Worm (Caenorhabditis elegans) whole organism, mixed stage, embryonic: Measurements from ENCODE around the gene col-87.

Source experiments
- M03D4.4 ChIP-seq: sonication (generic microtip); optimal IDR thresholded peaks from 2 replicates; lab custom pipeline; 2017; ENCODE audit warnings: mild to moderate bottlenecking, missing genetic modification characterization, missing compliant biosample characterization
- elt-1 ChIP-seq: sonication (generic microtip); optimal IDR thresholded peaks from 2 replicates; lab custom pipeline; 2017; ENCODE audit warnings: missing genetic modification characterization, mild to moderate bottlenecking, missing compliant biosample characterization, antibody characterized with exemption, moderate library complexity, borderline replicate concordance; ENCODE audit not compliant: insufficient read depth
- hlh-1 ChIP-seq: fragments of 150-350 bp; optimal IDR thresholded peaks from 2 replicates; lab custom pipeline; 2014; ENCODE audit warnings: missing biosample characterization, missing genetic modification reagents, missing genetic modification characterization
- lin-13 ChIP-seq: fragments of 150-350 bp; optimal IDR thresholded peaks from 2 replicates; lab custom pipeline; 2014; ENCODE audit warnings: missing biosample characterization, missing genetic modification characterization
- sptf-1 ChIP-seq: sonication (generic microtip); optimal IDR thresholded peaks from 2 replicates; lab custom pipeline; 2017; ENCODE audit warnings: mild to moderate bottlenecking, missing genetic modification characterization, moderate library complexity, missing compliant biosample characterization

- no peak for TF ChIP-seq sptf-1 (tag; lab: Kevin White, UChicago)
- TF ChIP-seq hlh-1 (tag; lab: Kevin White, UChicago) = no peak
- TF ChIP-seq lin-13 (tag; lab: Kevin White, UChicago) = no peak
- no peak for TF ChIP-seq elt-1 (tag; lab: Kevin White, UChicago)
- TF ChIP-seq M03D4.4 = no peak
Measured at ce11 chrII:14068607-14069006, 25.9 kb downstream of the col-87 start, which contains the start of gene xrn-1.
